Fruit fly (Drosophila melanogaster): Measurements from ENCODE around the gene CG8526.

DNA sequence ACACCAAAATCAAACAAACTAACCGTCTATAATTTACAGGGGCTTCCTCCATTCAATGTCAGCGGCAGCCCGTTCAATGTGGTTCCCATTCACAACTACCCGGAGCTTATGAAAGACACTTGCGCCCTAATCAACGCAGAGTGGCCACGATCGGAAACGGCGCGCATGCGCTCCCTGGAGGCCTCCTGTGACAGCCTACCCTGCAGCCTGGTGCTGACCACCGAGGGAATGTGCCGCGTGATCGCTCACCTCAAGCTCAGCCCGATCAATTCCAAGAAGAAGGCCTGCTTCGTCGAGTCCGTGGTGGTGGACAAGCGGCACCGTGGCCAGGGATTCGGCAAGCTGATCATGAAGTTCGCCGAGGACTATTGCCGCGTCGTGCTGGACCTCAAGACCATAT lies 32.2 kb upstream of the CG8526 start, which contains the start of gene MED6:
- TF ChIP-seq CG12605 (GFP tag; IDR thresholded peaks at IDR 0.05) (no peak), rn (GFP tag; IDR thresholded peaks at IDR 0.05) (no peak), CG17806 (tag; optimal IDR thresholded peaks at IDR 0.05) (no peak), CG9948 (tag; optimal IDR thresholded peaks at IDR 0.05) (no peak), CG4496 (GFP tag; IDR thresholded peaks at IDR 0.05) (no peak), CG10348 (GFP tag; IDR thresholded peaks at IDR 0.05) (no peak), CG8159 (tag; optimal IDR thresholded peaks at IDR 0.05) (no peak), fd96Ca (GFP tag; IDR thresholded peaks at IDR 0.05) (no peak), CG13204 (GFP tag; optimal IDR thresholded peaks at IDR 0.05) (no peak), Pif1B (GFP tag; optimal IDR thresholded peaks at IDR 0.05) (no peak)

All from whole organism, pupa.